Fruit fly (Drosophila melanogaster): ENCODE results near the gene Spn28Da.
A peak's percentile ranks its signal among the peaks of the same experiment; 100 is the strongest.

The Spn28Da gene

dm6 chr2L:7936391-7936790 lies 47.5 kb upstream of the Spn28Da start (continued):
- TF ChIP-seq unpg (GFP tag; optimal IDR thresholded peaks at IDR 0.05), result no peak
- TF ChIP-seq chinmo (GFP tag; IDR thresholded peaks at IDR 0.05; ENCODE audit: partially characterized antibody), result 0 out of 4 replicates have a peak, but pooled peaks have one; percentile 46
- no peak for TF ChIP-seq Mad (GFP tag; optimal IDR thresholded peaks at IDR 0.05)
- no peak for TF ChIP-seq dan (GFP tag; IDR thresholded peaks at IDR 0.05)
- no peak for TF ChIP-seq aop (GFP tag; IDR thresholded peaks at IDR 0.05)
- no peak for TF ChIP-seq ATbp (GFP tag; optimal IDR thresholded peaks at IDR 0.05)
- no peak for TF ChIP-seq salm (tag; optimal IDR thresholded peaks at IDR 0.05)
- no peak for TF ChIP-seq CG7839 (tag; optimal IDR thresholded peaks at IDR 0.05)
- no peak for TF ChIP-seq CG1602 (GFP tag; optimal IDR thresholded peaks at IDR 0.05)
- TF ChIP-seq CG4328 (GFP tag; optimal IDR thresholded peaks at IDR 0.05), result no peak
- TF ChIP-seq D19B (GFP tag; optimal IDR thresholded peaks at IDR 0.05), result no peak
- TF ChIP-seq CG9797 (GFP tag; optimal IDR thresholded peaks at IDR 0.05), result no peak
- TF ChIP-seq dm (GFP tag; optimal IDR thresholded peaks at IDR 0.05), result no peak
- TF ChIP-seq CG15073 (GFP tag; optimal IDR thresholded peaks at IDR 0.05), result no peak
- TF ChIP-seq pho (GFP tag; optimal IDR thresholded peaks at IDR 0.05), result no peak
- no peak for TF ChIP-seq odd (GFP tag; optimal IDR thresholded peaks at IDR 0.05)
- peak; percentile 94 for TF ChIP-seq Med (GFP tag)
- TF ChIP-seq nom (GFP tag; optimal IDR thresholded peaks at IDR 0.05), result no peak
- TF ChIP-seq CG13123 (GFP tag; optimal IDR thresholded peaks at IDR 0.05), result no peak
- TF ChIP-seq CG12769 (tag; optimal IDR thresholded peaks at IDR 0.05), result no peak
- no peak for TF ChIP-seq Sry-β (GFP tag; optimal IDR thresholded peaks at IDR 0.05)
- TF ChIP-seq CG2678 (tag; optimal IDR thresholded peaks at IDR 0.05), result no peak
- TF ChIP-seq Hey (tag; optimal IDR thresholded peaks at IDR 0.05), result peak; percentile 61
- peak; percentile 31 for TF ChIP-seq sd (tag; optimal IDR thresholded peaks at IDR 0.05)
- no peak for TF ChIP-seq Dip3 (GFP tag; optimal IDR thresholded peaks at IDR 0.05)
- no peak for TF ChIP-seq CG6813 (GFP tag; optimal IDR thresholded peaks at IDR 0.05)
- TF ChIP-seq CG17328 (GFP tag; IDR thresholded peaks at IDR 0.05), result no peak
- no peak for TF ChIP-seq bigmax (GFP tag; optimal IDR thresholded peaks at IDR 0.05)
- TF ChIP-seq gcm (GFP tag; optimal IDR thresholded peaks at IDR 0.05), result no peak
- peak; percentile 50; the same call in 1 of the 2 replicates for TF ChIP-seq Adf1 (GFP tag; IDR thresholded peaks at IDR 0.05)
- peak; percentile 19 for TF ChIP-seq CG13894 (tag; optimal IDR thresholded peaks at IDR 0.05)
- TF ChIP-seq row (GFP tag; IDR thresholded peaks at IDR 0.05), result no peak
- peak; percentile 45 for TF ChIP-seq CG1832 (GFP tag; optimal IDR thresholded peaks at IDR 0.05)
- TF ChIP-seq Sin3A (optimal IDR thresholded peaks at IDR 0.05), result no peak
- TF ChIP-seq ac (GFP tag; optimal IDR thresholded peaks at IDR 0.05), result no peak
- TF ChIP-seq CG1792 (GFP tag; optimal IDR thresholded peaks at IDR 0.05), result no peak
- no peak for TF ChIP-seq CG3163 (GFP tag; optimal IDR thresholded peaks at IDR 0.05)
- TF ChIP-seq CG15011 (GFP tag; optimal IDR thresholded peaks at IDR 0.05), result no peak
- TF ChIP-seq CG9817 (tag; optimal IDR thresholded peaks at IDR 0.05), result no peak
- TF ChIP-seq CG4424 (GFP tag; optimal IDR thresholded peaks at IDR 0.05), result no peak
- TF ChIP-seq CG17359 (tag; optimal IDR thresholded peaks at IDR 0.05), result no peak
- no peak for TF ChIP-seq NC2α (GFP tag; optimal IDR thresholded peaks at IDR 0.05)
- peak; percentile 11; the same call in 1 of the 2 replicates for TF ChIP-seq CG9932 (GFP tag; IDR thresholded peaks at IDR 0.05)
- no peak for TF ChIP-seq CG1233 (GFP tag; optimal IDR thresholded peaks at IDR 0.05)
- peak; percentile 99 for TF ChIP-seq abd-A (tag; optimal IDR thresholded peaks at IDR 0.05)
- no peak for TF ChIP-seq hbn (GFP tag; IDR thresholded peaks at IDR 0.05; ENCODE audit: partially characterized antibody)
- no peak for TF ChIP-seq ara (GFP tag; IDR thresholded peaks at IDR 0.05)

All from whole organism, embryonic.